5 worm cellular contexts compared by ENCODE assay signal in genomic region chrIII:434361-434941, ce11.
TF ChIP-seq lines count a peak whose summit lies in the region.

affl-2 (plus strand) TSS chrIII:434891.

TF ChIP-seq in whole organism, L1 larva, 84 proteins besides CTCF, POLR2A, EP300 and RAD21:
- TF ChIP-seq lin-14 (GFP tag; optimal IDR thresholded peaks at IDR 0.05; lab: Kevin White, UChicago), result peak; percentile 74
- TF ChIP-seq lin-13 (GFP tag; optimal IDR thresholded peaks at IDR 0.05; lab: Kevin White, UChicago), result no peak
- TF ChIP-seq snu-23 (GFP tag; optimal IDR thresholded peaks at IDR 0.05; lab: Kevin White, UChicago), result peak; percentile 45
- TF ChIP-seq egl-13 (tag; optimal IDR thresholded peaks at IDR 0.05; lab: Kevin White, UChicago), result no peak
- peak; percentile 9 for TF ChIP-seq rnt-1 (tag; optimal IDR thresholded peaks at IDR 0.05; lab: Kevin White, UChicago)
- peak in 2 of 6 experiments; percentile 2 to 74 for TF ChIP-seq elt-3 (tag; optimal IDR thresholded peaks at IDR 0.05; lab: Kevin White, UChicago)
- peak; percentile 14 for TF ChIP-seq nhr-20 (tag; optimal IDR thresholded peaks at IDR 0.05; lab: Kevin White, UChicago)
- TF ChIP-seq mep-1 (tag; optimal IDR thresholded peaks at IDR 0.05; lab: Kevin White, UChicago), result peak; percentile 70
- TF ChIP-seq lin-35 (GFP tag; optimal IDR thresholded peaks at IDR 0.05; lab: Kevin White, UChicago), result peak in 1 of 2 experiments; percentile 20
- 0 out of 2 replicates have a peak, but pooled peaks have one; percentile 1 for TF ChIP-seq isw-1 (GFP tag; IDR thresholded peaks at IDR 0.05; lab: Robert Waterston, UW)
- peak; percentile 90 for TF ChIP-seq blmp-1 (tag; optimal IDR thresholded peaks at IDR 0.05; lab: Kevin White, UChicago)

TF ChIP-seq in whole organism, L3 larva, 47 proteins besides CTCF, POLR2A, EP300 and RAD21:
- TF ChIP-seq nhr-25 (tag; optimal IDR thresholded peaks at IDR 0.05; lab: Kevin White, UChicago) (peak; percentile 47), hmg-11 (tag; optimal IDR thresholded peaks at IDR 0.05; lab: Kevin White, UChicago) (peak; percentile 40), sea-2 (GFP tag; optimal IDR thresholded peaks at IDR 0.05; lab: Kevin White, UChicago) (peak; percentile 8), nhr-23 (tag; optimal IDR thresholded peaks at IDR 0.05; lab: Kevin White, UChicago) (peak; percentile 63), lsy-12 (tag; optimal IDR thresholded peaks at IDR 0.05; lab: Kevin White, UChicago) (no peak)

TF ChIP-seq in whole organism, early embryonic, 17 proteins besides CTCF, POLR2A, EP300 and RAD21:
- no peak for TF ChIP-seq flt-1 (GFP tag; IDR thresholded peaks at IDR 0.05; lab: Robert Waterston, UW)
- TF ChIP-seq ets-7 (tag; optimal IDR thresholded peaks at IDR 0.05; lab: Kevin White, UChicago), result no peak
- TF ChIP-seq pes-1 (GFP tag; IDR thresholded peaks at IDR 0.05; lab: Robert Waterston, UW), result no peak
- no peak for TF ChIP-seq B0310.2 (tag; optimal IDR thresholded peaks at IDR 0.05; lab: Kevin White, UChicago)
- TF ChIP-seq F13C5.2 (tag; optimal IDR thresholded peaks at IDR 0.05; lab: Kevin White, UChicago), result no peak
- peak; percentile 48 for TF ChIP-seq ceh-36 (tag; optimal IDR thresholded peaks at IDR 0.05; lab: Kevin White, UChicago)
- TF ChIP-seq ceh-13 (GFP tag; optimal IDR thresholded peaks at IDR 0.05; lab: Kevin White, UChicago), result no peak
- no peak for TF ChIP-seq tbx-37 (GFP tag; conservative IDR thresholded peaks at IDR 0.05; lab: Robert Waterston, UW)
- TF ChIP-seq ama-1 (optimal IDR thresholded peaks at IDR 0.05; lab: Kevin White, UChicago), result no peak
- TF ChIP-seq tra-4 (tag; optimal IDR thresholded peaks at IDR 0.05; lab: Kevin White, UChicago), result no peak
- no peak for TF ChIP-seq hmbx-1 (tag; optimal IDR thresholded peaks at IDR 0.05; lab: Kevin White, UChicago)
- TF ChIP-seq hnd-1 (tag; optimal IDR thresholded peaks at IDR 0.05; lab: Kevin White, UChicago), result no peak
- TF ChIP-seq sea-1 (GFP tag; conservative IDR thresholded peaks at IDR 0.05; lab: Robert Waterston, UW), result no peak
- no peak for TF ChIP-seq tbx-11 (GFP tag; IDR thresholded peaks at IDR 0.05; lab: Robert Waterston, UW)
- TF ChIP-seq hmg-4 (GFP tag; optimal IDR thresholded peaks at IDR 0.05; lab: Kevin White, UChicago), result peak; percentile 38
- TF ChIP-seq aly-1 (tag; optimal IDR thresholded peaks at IDR 0.05; lab: Kevin White, UChicago), result no peak
TF ChIP-seq in whole organism, early embryonic: peak in this region for 2.

TF ChIP-seq in whole organism, midembryonic, 9 proteins besides CTCF, POLR2A, EP300 and RAD21:
- TF ChIP-seq ztf-29 (GFP tag; IDR thresholded peaks at IDR 0.05; lab: Robert Waterston, UW), result no peak
- peak; percentile 55; the same call in 1 of the 2 replicates for TF ChIP-seq flt-1 (GFP tag; IDR thresholded peaks at IDR 0.05; lab: Robert Waterston, UW)
- TF ChIP-seq ref-1 (GFP tag; conservative IDR thresholded peaks at IDR 0.05; lab: Robert Waterston, UW), result no peak
- TF ChIP-seq T22C8.4 (GFP tag; IDR thresholded peaks at IDR 0.05; lab: Robert Waterston, UW), result no peak

TF ChIP-seq in whole organism, young adult, 124 proteins besides CTCF, POLR2A, EP300 and RAD21:
- TF ChIP-seq K11D2.4 (GFP tag; IDR thresholded peaks at IDR 0.05; lab: Robert Waterston, UW) (0 out of 2 replicates have a peak, but pooled peaks have one; percentile 14), egl-18 (GFP tag; IDR thresholded peaks at IDR 0.05; lab: Robert Waterston, UW) (no peak), ceh-91 (GFP tag; IDR thresholded peaks at IDR 0.05; lab: Robert Waterston, UW) (no peak), hmg-1.2 (GFP tag; IDR thresholded peaks at IDR 0.05; lab: Robert Waterston, UW) (peak; percentile 40; the same call in 1 of the 2 replicates), bed-1 (GFP tag; IDR thresholded peaks at IDR 0.05; lab: Robert Waterston, UW) (no peak)
